Fruit fly (Drosophila melanogaster) whole organism, embryonic: Measurements from ENCODE around the gene Tpst.

Experiments used
- ATbp ChIP-seq: fragments of 200-800 bp; sonication (Bioruptor generic); optimal IDR thresholded peaks from 2 replicates; lab custom pipeline; 2017; ENCODE audit warnings: missing biosample characterization, mild to moderate bottlenecking, missing genetic modification characterization, missing genetic modification reagents
- B-H1 ChIP-seq: fragments of 200-800 bp; sonication (Bioruptor generic); IDR thresholded peaks from 3 replicates; pipeline ENCODE4 v1.3.6; 2022; ENCODE audit warnings: missing biosample characterization, missing genetic modification characterization
- CG10147 ChIP-seq: fragments of 200-800 bp; sonication (Bioruptor generic); optimal IDR thresholded peaks from 2 replicates; lab custom pipeline; 2019; ENCODE audit warnings: missing biosample characterization, mild to moderate bottlenecking, missing genetic modification characterization, moderate library complexity
- CG11093 ChIP-seq: fragments of 200-800 bp; sonication (Bioruptor generic); IDR thresholded peaks from 3 replicates; pipeline ENCODE4 v1.3.6; 2022; ENCODE audit warnings: missing biosample characterization, missing genetic modification characterization
- CG11247 ChIP-seq: fragments of 200-800 bp; sonication (Bioruptor generic); IDR thresholded peaks from 2 replicates; pipeline ENCODE4 v1.3.6; 2022; ENCODE audit warnings: missing biosample characterization, missing genetic modification characterization
- CG11504 ChIP-seq: fragments of 200-800 bp; sonication (Bioruptor generic); optimal IDR thresholded peaks from 3 replicates; lab custom pipeline; 2019; ENCODE audit warnings: missing biosample characterization, mild to moderate bottlenecking, missing genetic modification characterization, moderate library complexity
- CG11560 ChIP-seq: fragments of 200-800 bp; sonication (Bioruptor generic); IDR thresholded peaks from 3 replicates; pipeline ENCODE4 v1.3.6; 2022; ENCODE audit warnings: missing biosample characterization, missing genetic modification characterization
- CG11723 ChIP-seq: fragments of 200-800 bp; sonication (Bioruptor generic); optimal IDR thresholded peaks from 2 replicates; lab custom pipeline; 2017; ENCODE audit warnings: missing biosample characterization, mild to moderate bottlenecking, missing genetic modification characterization
- CG13775 ChIP-seq: fragments of 200-800 bp; sonication (Bioruptor generic); optimal IDR thresholded peaks from 3 replicates; lab custom pipeline; 2017; ENCODE audit warnings: missing biosample characterization, mild to moderate bottlenecking, missing genetic modification characterization
- CG14667 ChIP-seq: fragments of 200-800 bp; sonication (Bioruptor generic); IDR thresholded peaks from 2 replicates; pipeline ENCODE4 v1.3.6; 2022; ENCODE audit warnings: missing biosample characterization, missing genetic modification characterization
- CG15479 ChIP-seq: fragments of 200-800 bp; sonication (Bioruptor generic); optimal IDR thresholded peaks from 3 replicates; lab custom pipeline; 2019; ENCODE audit warnings: missing biosample characterization, mild to moderate bottlenecking, missing genetic modification characterization, moderate library complexity
- CG17186 ChIP-seq: fragments of 200-800 bp; sonication (Bioruptor generic); optimal IDR thresholded peaks from 3 replicates; lab custom pipeline; 2017; ENCODE audit warnings: missing biosample characterization, missing genetic modification reagents, missing genetic modification characterization
- CG1792 ChIP-seq: fragments of 200-800 bp; sonication (Bioruptor generic); optimal IDR thresholded peaks from 2 replicates; lab custom pipeline; 2016; ENCODE audit warnings: missing biosample characterization, missing genetic modification characterization
- CG18599 ChIP-seq: fragments of 200-800 bp; sonication (Bioruptor generic); optimal IDR thresholded peaks from 3 replicates; lab custom pipeline; 2017; ENCODE audit warnings: missing biosample characterization, missing genetic modification characterization, mild to moderate bottlenecking, moderate library complexity, missing genetic modification reagents
- CG2120 ChIP-seq: fragments of 200-800 bp; sonication (Bioruptor generic); optimal IDR thresholded peaks from 3 replicates; lab custom pipeline; 2016; ENCODE audit warnings: missing biosample characterization, missing genetic modification characterization
- CG2712 ChIP-seq: fragments of 200-800 bp; optimal IDR thresholded peaks from 3 replicates; lab custom pipeline; 2019; ENCODE audit warnings: missing biosample characterization, mild to moderate bottlenecking, missing genetic modification characterization, moderate library complexity
- CG3281 ChIP-seq: fragments of 200-800 bp; sonication (Bioruptor generic); optimal IDR thresholded peaks from 3 replicates; lab custom pipeline; 2017; ENCODE audit warnings: missing biosample characterization, mild to moderate bottlenecking, missing genetic modification characterization
- CG3407 ChIP-seq: fragments of 200-800 bp; sonication (Bioruptor generic); optimal IDR thresholded peaks from 2 replicates; lab custom pipeline; 2018; ENCODE audit warnings: missing biosample characterization, mild to moderate bottlenecking, missing genetic modification characterization
- CG34376 ChIP-seq: fragments of 200-800 bp; sonication (Bioruptor generic); optimal IDR thresholded peaks from 2 replicates; lab custom pipeline; 2018; ENCODE audit warnings: missing biosample characterization, mild to moderate bottlenecking, missing genetic modification characterization
- CG3726 ChIP-seq: fragments of 200-800 bp; sonication (Bioruptor generic); IDR thresholded peaks from 3 replicates; pipeline ENCODE4, ENCODE4 v1.3.6; 2022; ENCODE audit warnings: missing biosample characterization, missing genetic modification characterization
- CG4820 ChIP-seq: fragments of 200-800 bp; sonication (Bioruptor generic); optimal IDR thresholded peaks from 3 replicates; lab custom pipeline; 2016; ENCODE audit warnings: missing biosample characterization, missing genetic modification characterization
- CG6683 ChIP-seq: fragments of 200-800 bp; sonication (Bioruptor generic); optimal IDR thresholded peaks from 2 replicates; lab custom pipeline; 2017; ENCODE audit warnings: missing biosample characterization, mild to moderate bottlenecking, missing genetic modification characterization, missing genetic modification reagents
- Dbx ChIP-seq: fragments of 200-800 bp; sonication (Bioruptor generic); IDR thresholded peaks from 3 replicates; pipeline ENCODE4 v1.3.6; 2022; ENCODE audit warnings: missing biosample characterization, missing genetic modification characterization
- Dref ChIP-seq: fragments of 200-800 bp; sonication (Bioruptor generic); IDR thresholded peaks from 2 replicates; pipeline ENCODE4 v1.3.6; 2022; ENCODE audit warnings: missing biosample characterization, missing genetic modification characterization
- Fer2 ChIP-seq: fragments of 200-800 bp; sonication (Bioruptor generic); optimal IDR thresholded peaks from 2 replicates; lab custom pipeline; 2018; ENCODE audit warnings: missing biosample characterization, mild to moderate bottlenecking, missing genetic modification characterization, moderate library complexity
- HLHmδ ChIP-seq: fragments of 200-800 bp; sonication (Bioruptor generic); optimal IDR thresholded peaks from 2 replicates; lab custom pipeline; 2018; ENCODE audit warnings: missing biosample characterization, mild to moderate bottlenecking, missing genetic modification characterization, moderate library complexity
- Hey ChIP-seq: fragments of 200-800 bp; sonication (Bioruptor generic); optimal IDR thresholded peaks from 3 replicates; lab custom pipeline; 2018; ENCODE audit warnings: missing biosample characterization, mild to moderate bottlenecking, missing genetic modification characterization
- Mrtf ChIP-seq: fragments of 200-800 bp; sonication (Bioruptor generic); IDR thresholded peaks from 3 replicates; pipeline ENCODE4 v1.3.6; 2022; ENCODE audit warnings: missing biosample characterization, missing genetic modification characterization
- ash1 ChIP-seq: fragments of 200-800 bp; sonication (Bioruptor generic); optimal IDR thresholded peaks from 2 replicates; lab custom pipeline; 2018; ENCODE audit warnings: missing biosample characterization, mild to moderate bottlenecking, missing genetic modification characterization
- cas ChIP-seq: fragments of 200-800 bp; sonication (Bioruptor generic); IDR thresholded peaks from 2 replicates; pipeline ENCODE4 v1.3.6; 2022; ENCODE audit warnings: missing biosample characterization, missing genetic modification characterization
- cato ChIP-seq: fragments of 200-800 bp; sonication (Bioruptor generic); optimal IDR thresholded peaks from 2 replicates; lab custom pipeline; 2016; ENCODE audit warnings: missing biosample characterization, missing genetic modification characterization, borderline replicate concordance
- crc ChIP-seq: fragments of 200-800 bp; sonication (Bioruptor generic); optimal IDR thresholded peaks from 2 replicates; lab custom pipeline; 2016; ENCODE audit warnings: missing biosample characterization, missing genetic modification characterization
- da ChIP-seq: fragments of 200-800 bp; sonication (Bioruptor generic); optimal IDR thresholded peaks from 2 replicates; lab custom pipeline; 2016; ENCODE audit warnings: missing biosample characterization, missing genetic modification characterization
- disco-r ChIP-seq: fragments of 200-800 bp; sonication (Bioruptor generic); optimal IDR thresholded peaks from 2 replicates; lab custom pipeline; 2016; ENCODE audit warnings: missing biosample characterization, missing genetic modification characterization
- fru ChIP-seq: fragments of >200 bp; optimal IDR thresholded peaks from 2 replicates; lab custom pipeline; 2017
- hth ChIP-seq: fragments of >200 bp; optimal IDR thresholded peaks from 2 replicates; lab custom pipeline; 2017; ENCODE audit warnings: inconsistent platforms
- klu ChIP-seq: fragments of 200-800 bp; sonication (Bioruptor generic); IDR thresholded peaks from 2 replicates; pipeline ENCODE4 v1.3.6; 2022; ENCODE audit warnings: missing biosample characterization, missing genetic modification characterization
- knrl ChIP-seq: fragments of 200-800 bp; sonication (Bioruptor generic); IDR thresholded peaks from 3 replicates; pipeline ENCODE4 v1.3.6; 2022; ENCODE audit warnings: missing biosample characterization, missing genetic modification characterization; ENCODE audit not compliant: partially characterized antibody
- lilli ChIP-seq: fragments of 200-800 bp; sonication (Bioruptor generic); optimal IDR thresholded peaks from 3 replicates; lab custom pipeline; 2016; ENCODE audit warnings: missing biosample characterization, missing genetic modification characterization
- maf-S ChIP-seq: fragments of 200-800 bp; sonication (Bioruptor generic); optimal IDR thresholded peaks from 2 replicates; lab custom pipeline; 2016; ENCODE audit warnings: missing biosample characterization, missing genetic modification characterization
- org-1 ChIP-seq: fragments of 200-800 bp; sonication (Bioruptor generic); optimal IDR thresholded peaks from 2 replicates; lab custom pipeline; 2017; ENCODE audit warnings: missing biosample characterization, missing genetic modification characterization
- pb ChIP-seq: fragments of 200-800 bp; sonication (Bioruptor generic); optimal IDR thresholded peaks from 3 replicates; lab custom pipeline; 2016; ENCODE audit warnings: missing biosample characterization, missing genetic modification characterization
- peb ChIP-seq: fragments of 200-800 bp; sonication (Bioruptor generic); IDR thresholded peaks from 2 replicates; pipeline ENCODE4 v1.3.6; 2022; ENCODE audit warnings: missing biosample characterization, missing genetic modification characterization
- ro ChIP-seq: fragments of 200-800 bp; sonication (Bioruptor generic); IDR thresholded peaks from 2 replicates; pipeline ENCODE4 v1.3.6; 2022; ENCODE audit warnings: missing biosample characterization, missing genetic modification characterization
- sens ChIP-seq: fragments of 200-800 bp; sonication (Bioruptor generic); peaks from one replicate; lab custom pipeline; 2016; ENCODE audit warnings: missing biosample characterization, missing genetic modification characterization
- so ChIP-seq: fragments of 200-800 bp; sonication (Bioruptor generic); IDR thresholded peaks from 3 replicates; pipeline ENCODE4 v1.3.6; 2022; ENCODE audit warnings: missing biosample characterization, missing genetic modification characterization
- trem ChIP-seq: fragments of 200-800 bp; optimal IDR thresholded peaks from 3 replicates; lab custom pipeline; 2019; ENCODE audit warnings: missing biosample characterization, mild to moderate bottlenecking, missing genetic modification characterization, moderate library complexity
- vnd ChIP-seq: fragments of 200-800 bp; sonication (Bioruptor generic); IDR thresholded peaks from 3 replicates; pipeline ENCODE4 v1.3.6; 2022; ENCODE audit warnings: missing biosample characterization, missing genetic modification characterization; ENCODE audit not compliant: partially characterized antibody
- vvl ChIP-seq: fragments of 200-800 bp; sonication (Bioruptor generic); IDR thresholded peaks from 2 replicates; pipeline ENCODE4 v1.3.6; 2022; ENCODE audit warnings: missing biosample characterization, missing genetic modification characterization
- zen ChIP-seq: fragments of 200-800 bp; sonication (Bioruptor generic); optimal IDR thresholded peaks from 3 replicates; lab custom pipeline; 2018; ENCODE audit warnings: missing biosample characterization, mild to moderate bottlenecking, missing genetic modification characterization, moderate library complexity
- zfh1 ChIP-seq: fragments of 200-800 bp; sonication (Bioruptor generic); IDR thresholded peaks from 3 replicates; pipeline ENCODE4 v1.3.6; 2022; ENCODE audit warnings: missing biosample characterization, missing genetic modification characterization

The Tpst gene

DNA sequence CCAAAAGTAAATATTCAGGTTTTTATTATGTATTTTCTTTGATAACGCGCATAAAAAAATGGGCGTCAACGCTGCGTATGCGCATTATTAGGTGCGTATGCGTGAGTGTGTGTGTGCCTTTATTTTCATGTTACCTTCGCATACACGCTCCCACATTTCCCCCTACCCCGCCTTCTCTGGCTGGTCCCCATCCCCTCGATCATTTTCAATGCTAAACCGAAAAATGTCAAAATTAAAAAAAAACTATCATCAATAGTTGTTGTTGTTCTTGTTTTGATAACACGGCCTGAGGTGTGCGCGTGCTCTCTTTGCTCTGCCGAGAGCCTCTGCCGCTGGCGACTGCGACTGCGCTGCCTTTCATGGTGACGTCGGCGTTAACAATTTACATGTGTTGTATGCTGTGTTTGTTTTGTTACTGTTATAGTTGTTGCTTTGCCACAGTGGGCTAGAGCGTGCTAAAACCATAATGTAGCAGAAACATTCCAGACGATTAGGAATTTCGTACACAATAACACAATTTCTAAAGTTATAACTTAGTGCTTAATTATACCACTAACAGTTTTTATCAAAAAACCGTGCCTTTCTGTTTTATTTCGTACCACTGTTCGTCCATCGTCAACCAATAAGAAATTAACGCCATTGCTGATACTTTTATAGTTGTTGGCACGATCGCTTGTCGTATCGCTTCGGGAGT lies 76.5 kb downstream of the Tpst start (continued):
- TF ChIP-seq ash1 (GFP tag; lab: Kevin White, UChicago) (peak; percentile 89), hth (lab: Kevin White, UChicago) (no peak), maf-S (GFP tag; lab: Kevin White, UChicago) (peak; percentile 98), CG14667 (GFP tag; lab: Robert Waterston, UW) (peak; percentile 98), lilli (GFP tag; lab: Kevin White, UChicago) (peak; percentile 99), so (peak; percentile 99), vvl (GFP tag; lab: Robert Waterston, UW) (peak; percentile 100), CG4820 (GFP tag; lab: Kevin White, UChicago) (peak; percentile 98), CG2712 (tag; lab: Kevin White, UChicago) (peak; percentile 99), CG1792 (GFP tag; lab: Kevin White, UChicago) (peak; percentile 98), CG10147 (peak; percentile 96), Dbx (GFP tag; lab: Robert Waterston, UW) (peak; percentile 98), vnd (peak; percentile 44; the same call in 1 of the 3 replicates), klu (GFP tag; lab: Robert Waterston, UW) (peak; percentile 96), fru (no peak), ATbp (GFP tag; lab: Kevin White, UChicago) (peak; percentile 99), pb (GFP tag; lab: Kevin White, UChicago) (peak; percentile 99), CG13775 (GFP tag; lab: Kevin White, UChicago) (peak; percentile 95), CG3726 (GFP tag; lab: Robert Waterston, UW) (peak; percentile 98), CG11560 (peak; percentile 93), sens (GFP tag; lab: Kevin White, UChicago) (peak; percentile 100), org-1 (GFP tag; lab: Kevin White, UChicago) (peak; percentile 99), trem (tag; lab: Kevin White, UChicago) (peak; percentile 94), CG18599 (peak; percentile 99), CG11723 (GFP tag; lab: Kevin White, UChicago) (peak; percentile 97), HLHmδ (GFP tag; lab: Kevin White, UChicago) (no peak), peb (peak; percentile 98), CG15479 (GFP tag; lab: Kevin White, UChicago) (peak; percentile 28), zfh1 (GFP tag; lab: Robert Waterston, UW) (peak; percentile 99), CG34376 (GFP tag; lab: Kevin White, UChicago) (peak; percentile 98), CG6683 (GFP tag; lab: Kevin White, UChicago) (peak; percentile 97), da (peak; percentile 97), Dref (no peak), cato (GFP tag; lab: Kevin White, UChicago) (peak; percentile 98), cas (GFP tag; lab: Robert Waterston, UW) (peak; percentile 97), Fer2 (peak; percentile 95), ro (GFP tag; lab: Robert Waterston, UW) (peak; percentile 96), CG3407 (peak; percentile 98), Mrtf (GFP tag; lab: Robert Waterston, UW) (peak; percentile 99), CG3281 (GFP tag; lab: Kevin White, UChicago) (peak; percentile 98), CG11093 (GFP tag; lab: Robert Waterston, UW) (peak; percentile 98), CG11504 (tag; lab: Kevin White, UChicago) (peak; percentile 98), B-H1 (GFP tag; lab: Robert Waterston, UW) (peak; percentile 99), crc (GFP tag; lab: Kevin White, UChicago) (peak; percentile 98), disco-r (GFP tag; lab: Kevin White, UChicago) (peak; percentile 98), CG11247 (GFP tag; lab: Robert Waterston, UW) (peak; percentile 99), CG17186 (GFP tag; lab: Kevin White, UChicago) (peak; percentile 95), Hey (tag; lab: Kevin White, UChicago) (peak; percentile 89), knrl (GFP tag; lab: Robert Waterston, UW) (peak; percentile 71), CG2120 (GFP tag; lab: Kevin White, UChicago) (peak; percentile 99), zen (tag; lab: Kevin White, UChicago) (peak; percentile 95)
